Worm (Caenorhabditis elegans): ENCODE results near the gene unc-60.

unc-60 gene

DNA sequence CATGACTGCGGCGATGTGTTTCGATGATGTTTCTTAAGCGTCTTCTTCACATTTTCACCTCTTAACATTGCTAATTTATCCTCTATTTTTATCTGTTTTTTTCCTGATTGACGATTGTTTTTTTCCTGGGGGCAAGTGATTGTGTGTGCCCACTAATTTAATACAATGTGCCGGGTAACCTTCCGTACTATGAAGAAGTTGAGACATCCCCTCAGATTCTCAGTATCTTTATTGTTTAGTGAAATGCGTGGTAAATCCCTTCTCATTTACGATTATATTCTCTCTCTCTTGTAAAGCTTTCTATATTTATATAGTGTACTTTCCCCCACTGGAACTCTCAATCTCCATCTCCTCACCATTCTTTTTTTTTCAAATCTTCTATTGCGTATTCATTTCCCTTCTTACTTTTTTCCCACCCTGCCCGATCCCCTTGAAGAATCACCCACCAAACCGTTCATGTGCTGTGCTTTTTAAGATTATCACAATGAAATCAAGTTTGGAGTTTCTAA lies 1.5 kb downstream of the unc-60 start (continued):
- TF ChIP-seq athp-1 (tag; optimal IDR thresholded peaks at IDR 0.05) (peak; percentile 71), nhr-90 (tag; optimal IDR thresholded peaks at IDR 0.05) (no peak), F23B12.7 (tag; optimal IDR thresholded peaks at IDR 0.05; ENCODE audit: insufficient read depth) (no peak), ceh-27 (GFP tag; optimal IDR thresholded peaks at IDR 0.05) (no peak), snpc-4 (GFP tag; optimal IDR thresholded peaks at IDR 0.05) (no peak), snpc-4 (tag; optimal IDR thresholded peaks at IDR 0.05) (no peak), ztf-6 (GFP tag; IDR thresholded peaks at IDR 0.05) (no peak), ceh-40 (GFP tag; IDR thresholded peaks at IDR 0.05) (no peak), C06A6.2 (GFP tag; conservative IDR thresholded peaks at IDR 0.05) (no peak)

DNA sequence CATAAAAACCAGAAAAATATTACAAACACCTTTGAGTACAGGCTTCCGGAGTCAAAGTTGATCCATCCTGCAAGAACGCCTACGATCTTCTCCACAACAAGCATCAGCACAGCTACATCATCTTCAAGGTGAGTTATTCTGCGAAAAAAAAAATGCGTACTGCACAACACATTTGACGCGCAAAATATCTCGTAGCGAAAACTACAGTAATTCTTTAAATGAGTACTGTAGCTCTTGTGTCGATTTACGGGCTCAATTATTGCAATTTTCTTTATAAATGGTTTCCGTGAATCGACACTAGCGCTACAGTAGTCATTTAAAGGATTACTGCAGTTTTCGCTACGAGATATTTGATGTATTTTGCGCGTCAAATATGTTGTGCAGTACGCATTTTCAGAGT lies 2.0 kb downstream of the unc-60 start:
- TF ChIP-seq pha-4 (tag; optimal IDR thresholded peaks at IDR 0.05), result no peak
- TF ChIP-seq ceh-27 (GFP tag; optimal IDR thresholded peaks at IDR 0.05), result no peak
- TF ChIP-seq nfyb-1 (GFP tag; IDR thresholded peaks at IDR 0.05), result no peak
- peak; percentile 60 for TF ChIP-seq F33H1.4 (GFP tag; IDR thresholded peaks at IDR 0.05)
- no peak for TF ChIP-seq tlf-1 (GFP tag; optimal IDR thresholded peaks at IDR 0.05)
- 0 out of 2 replicates have a peak, but pooled peaks have one; percentile 3 for TF ChIP-seq mcd-1 (GFP tag; IDR thresholded peaks at IDR 0.05)
- no peak for TF ChIP-seq T26A5.8 (tag; optimal IDR thresholded peaks at IDR 0.05)
- TF ChIP-seq F52B5.7 (tag; optimal IDR thresholded peaks at IDR 0.05), result no peak
- peak; percentile 1 for TF ChIP-seq him-1 (tag; optimal IDR thresholded peaks at IDR 0.05)
- no peak for TF ChIP-seq sea-2 (GFP tag; IDR thresholded peaks at IDR 0.05)
- TF ChIP-seq nfya-1 (tag; optimal IDR thresholded peaks at IDR 0.05; ENCODE audit: borderline replicate concordance, insufficient read depth), result no peak
- TF ChIP-seq C17E4.6 (GFP tag; IDR thresholded peaks at IDR 0.05), result no peak
- no peak for TF ChIP-seq chd-7 (tag; optimal IDR thresholded peaks at IDR 0.05)
- TF ChIP-seq efl-1 (GFP tag; optimal IDR thresholded peaks at IDR 0.05), result no peak
- TF ChIP-seq lsl-1 (GFP tag; optimal IDR thresholded peaks at IDR 0.05), result peak; percentile 77
- no peak for TF ChIP-seq B0019.2 (GFP tag; conservative IDR thresholded peaks at IDR 0.05)
- TF ChIP-seq egl-18 (GFP tag; IDR thresholded peaks at IDR 0.05), result no peak
- no peak for TF ChIP-seq madf-10 (tag; optimal IDR thresholded peaks at IDR 0.05)
- TF ChIP-seq madf-6 (GFP tag; IDR thresholded peaks at IDR 0.05), result peak; percentile 26
- no peak for TF ChIP-seq F57A8.1 (GFP tag; optimal IDR thresholded peaks at IDR 0.05)
- no peak for TF ChIP-seq somi-1 (GFP tag; optimal IDR thresholded peaks at IDR 0.05)
- 0 out of 2 replicates have a peak, but pooled peaks have one; percentile 5 for TF ChIP-seq rcor-1 (GFP tag; IDR thresholded peaks at IDR 0.05)
- no peak for TF ChIP-seq lin-26 (GFP tag; IDR thresholded peaks at IDR 0.05)
- TF ChIP-seq ztf-28 (GFP tag; IDR thresholded peaks at IDR 0.05), result no peak
- TF ChIP-seq ceh-91 (GFP tag; IDR thresholded peaks at IDR 0.05), result peak; percentile 42
- TF ChIP-seq attf-6 (GFP tag; IDR thresholded peaks at IDR 0.05), result no peak
- no peak for TF ChIP-seq aptf-2 (GFP tag; conservative IDR thresholded peaks at IDR 0.05)
- TF ChIP-seq fkh-3 (tag; optimal IDR thresholded peaks at IDR 0.05), result no peak
- no peak for TF ChIP-seq mes-4 (tag; optimal IDR thresholded peaks at IDR 0.05)
- TF ChIP-seq zim-3 (tag; optimal IDR thresholded peaks at IDR 0.05), result no peak
- TF ChIP-seq Y56A3A.18 (GFP tag; IDR thresholded peaks at IDR 0.05), result no peak
- TF ChIP-seq hmg-1.2 (GFP tag; IDR thresholded peaks at IDR 0.05), result no peak
- TF ChIP-seq B0336.3 (GFP tag; IDR thresholded peaks at IDR 0.05), result no peak
- no peak for TF ChIP-seq mxl-1 (tag; optimal IDR thresholded peaks at IDR 0.05)
- TF ChIP-seq xnd-1 (tag; optimal IDR thresholded peaks at IDR 0.05), result peak; percentile 33
- TF ChIP-seq unc-130 (GFP tag; optimal IDR thresholded peaks at IDR 0.05), result no peak

Data from whole organism, young adult.